Worm (Caenorhabditis elegans): Measurements from ENCODE around the gene T25F10.1.

T25F10.1 gene

ce11 chrV:6736877-6737276 is 31.4 kb upstream of the T25F10.1 start:
- TF ChIP-seq F10E7.11 (tag; optimal IDR thresholded peaks at IDR 0.05) (no peak), cebp-1 (GFP tag; IDR thresholded peaks at IDR 0.05) (no peak), cebp-1 (tag; optimal IDR thresholded peaks at IDR 0.05) (peak; percentile 62)

- TF ChIP-seq nfya-1 (tag; optimal IDR thresholded peaks at IDR 0.05; ENCODE audit: borderline replicate concordance, insufficient read depth), result no peak
- no peak for TF ChIP-seq tbp1 (GFP tag; optimal IDR thresholded peaks at IDR 0.05)
- no peak for TF ChIP-seq F22D6.2 (tag; optimal IDR thresholded peaks at IDR 0.05)
- no peak for TF ChIP-seq ceh-100 (GFP tag; IDR thresholded peaks at IDR 0.05)
- TF ChIP-seq madf-10 (tag; optimal IDR thresholded peaks at IDR 0.05), result no peak
- TF ChIP-seq hmg-1.2 (GFP tag; IDR thresholded peaks at IDR 0.05), result 0 out of 2 replicates have a peak, but pooled peaks have one; percentile 13
- no peak for TF ChIP-seq athp-1 (tag; optimal IDR thresholded peaks at IDR 0.05)
Observed at ce11 chrV:6744774-6745173, 23.5 kb upstream of the T25F10.1 start, which contains the start of gene T25F10.3. TSS of gene T25F10.3 (plus strand) at chrV:6745081.

ce11 chrV:6751493-6752100 is 16.7 kb upstream of the T25F10.1 start:
- TF ChIP-seq bed-1 (GFP tag; IDR thresholded peaks at IDR 0.05) (no peak), zfh-2 (GFP tag; conservative IDR thresholded peaks at IDR 0.05) (peak; percentile 58), ceh-58 (GFP tag; IDR thresholded peaks at IDR 0.05) (no peak), nhr-179 (tag; optimal IDR thresholded peaks at IDR 0.05) (no peak), attf-3 (GFP tag; conservative IDR thresholded peaks at IDR 0.05) (no peak), akir-1 (GFP tag; optimal IDR thresholded peaks at IDR 0.05) (no peak)

- TF ChIP-seq madf-6 (GFP tag; IDR thresholded peaks at IDR 0.05), result no peak
- TF ChIP-seq B0035.1 (tag; optimal IDR thresholded peaks at IDR 0.05), result no peak
- no peak for TF ChIP-seq mel-28 (tag; optimal IDR thresholded peaks at IDR 0.05; ENCODE audit: borderline replicate concordance)
- peak; percentile 21; the same call in 1 of the 2 replicates for TF ChIP-seq hsf-1 (GFP tag; IDR thresholded peaks at IDR 0.05)
Observed at ce11 chrV:6753257-6753656, 15.0 kb upstream of the T25F10.1 start.

- no peak for TF ChIP-seq nhr-80 (tag; optimal IDR thresholded peaks at IDR 0.05)
- peak; percentile 46; the same call in 1 of the 2 replicates for TF ChIP-seq zfh-2 (GFP tag; conservative IDR thresholded peaks at IDR 0.05)
- peak; percentile 37 for TF ChIP-seq chd-7 (tag; optimal IDR thresholded peaks at IDR 0.05)
- TF ChIP-seq lin-26 (GFP tag; IDR thresholded peaks at IDR 0.05), result 0 out of 2 replicates have a peak, but pooled peaks have one; percentile 35
Observed at ce11 chrV:6758017-6758416, 10.3 kb upstream of the T25F10.1 start, which contains the start of gene dbl-1. TSS of gene dbl-1 (plus strand) at chrV:6758135.

- TF ChIP-seq ztf-26 (tag; optimal IDR thresholded peaks at IDR 0.05) (no peak), lin-26 (GFP tag; IDR thresholded peaks at IDR 0.05) (no peak), attf-5 (GFP tag; optimal IDR thresholded peaks at IDR 0.05) (no peak), dpl-1 (GFP tag; optimal IDR thresholded peaks at IDR 0.05) (no peak), pbrm-1 (GFP tag; IDR thresholded peaks at IDR 0.05) (no peak), F33H1.4 (GFP tag; IDR thresholded peaks at IDR 0.05) (no peak), F10E7.11 (tag; optimal IDR thresholded peaks at IDR 0.05) (no peak), C06A6.2 (GFP tag; conservative IDR thresholded peaks at IDR 0.05) (no peak), athp-1 (tag; optimal IDR thresholded peaks at IDR 0.05) (no peak), K11D2.4 (GFP tag; IDR thresholded peaks at IDR 0.05) (no peak), attf-6 (GFP tag; IDR thresholded peaks at IDR 0.05) (no peak), C17E4.6 (GFP tag; IDR thresholded peaks at IDR 0.05) (no peak), zfh-2 (GFP tag; conservative IDR thresholded peaks at IDR 0.05) (no peak)
Observed at ce11 chrV:6762361-6762760, 5.9 kb upstream of the T25F10.1 start, which contains the start of gene T25F10.4. TSS of gene T25F10.4 (minus strand) at chrV:6762461.

Measured in whole organism, young adult.